Fruit fly (Drosophila melanogaster) whole organism, prepupa: ENCODE data around the gene CG42514.

Experiments
- CG10631 ChIP-seq: fragments of 200-800 bp; sonication (Bioruptor generic); optimal IDR thresholded peaks from 2 replicates; lab custom pipeline; 2016; ENCODE audit warnings: missing biosample characterization, missing genetic modification characterization
- CG11294 ChIP-seq: fragments of 200-800 bp; sonication (Bioruptor generic); IDR thresholded peaks from 2 replicates; pipeline ENCODE4 v1.3.6; 2022; ENCODE audit warnings: missing biosample characterization, missing genetic modification characterization
- CG15336 ChIP-seq: fragments of 200-800 bp; sonication (Bioruptor generic); IDR thresholded peaks from 2 replicates; pipeline ENCODE4 v1.3.6; 2022; ENCODE audit warnings: missing biosample characterization, missing genetic modification characterization
- CG16779 ChIP-seq: fragments of 200-800 bp; sonication (Bioruptor generic); optimal IDR thresholded peaks from 3 replicates; lab custom pipeline; 2017; ENCODE audit warnings: missing biosample characterization, mild to moderate bottlenecking, missing genetic modification characterization
- CG32006 ChIP-seq: fragments of 200-800 bp; sonication (Bioruptor generic); optimal IDR thresholded peaks from 3 replicates; lab custom pipeline; 2017; ENCODE audit warnings: missing biosample characterization, mild to moderate bottlenecking, missing genetic modification characterization
- CG34406 ChIP-seq: fragments of 200-800 bp; sonication (Bioruptor generic); optimal IDR thresholded peaks from 3 replicates; lab custom pipeline; 2016; ENCODE audit warnings: missing biosample characterization, missing genetic modification characterization
- CG3919 ChIP-seq: fragments of 200-800 bp; sonication (Bioruptor generic); optimal IDR thresholded peaks from 3 replicates; lab custom pipeline; 2016; ENCODE audit warnings: missing biosample characterization, missing genetic modification characterization
- CG4318 ChIP-seq: fragments of 200-800 bp; sonication (Bioruptor generic); optimal IDR thresholded peaks from 3 replicates; lab custom pipeline; 2017; ENCODE audit warnings: missing biosample characterization, mild to moderate bottlenecking, missing genetic modification characterization
- CG6163 ChIP-seq: fragments of 200-800 bp; sonication (Bioruptor generic); IDR thresholded peaks from 3 replicates; pipeline ENCODE4 v1.3.6; 2022; ENCODE audit warnings: missing biosample characterization, missing genetic modification characterization
- CG6276 ChIP-seq: fragments of 200-800 bp; sonication (Bioruptor generic); optimal IDR thresholded peaks from 2 replicates; lab custom pipeline; 2017; ENCODE audit warnings: missing biosample characterization, mild to moderate bottlenecking, missing genetic modification characterization
- CG6792 ChIP-seq: fragments of 200-800 bp; sonication (Bioruptor generic); optimal IDR thresholded peaks from 3 replicates; lab custom pipeline; 2016; ENCODE audit warnings: missing biosample characterization, missing genetic modification characterization
- CG7368 ChIP-seq: fragments of 200-800 bp; sonication (Bioruptor generic); optimal IDR thresholded peaks from 3 replicates; lab custom pipeline; 2016; ENCODE audit warnings: missing biosample characterization, missing genetic modification characterization
- CG8119 ChIP-seq: fragments of 200-800 bp; sonication (Bioruptor generic); IDR thresholded peaks from 3 replicates; pipeline ENCODE4 v1.3.6; 2022; ENCODE audit warnings: missing biosample characterization, missing genetic modification characterization
- CG9139 ChIP-seq: fragments of 200-800 bp; sonication (Bioruptor generic); optimal IDR thresholded peaks from 3 replicates; lab custom pipeline; 2017; ENCODE audit warnings: missing biosample characterization, mild to moderate bottlenecking, missing genetic modification characterization
- Eip75B ChIP-seq: fragments of 200-800 bp; sonication (Bioruptor generic); optimal IDR thresholded peaks from 3 replicates; lab custom pipeline; 2016; ENCODE audit warnings: missing biosample characterization, missing genetic modification characterization
- Eip78C ChIP-seq: fragments of 200-800 bp; sonication (Bioruptor generic); peaks from one replicate; lab custom pipeline; 2016; ENCODE audit warnings: missing biosample characterization, missing genetic modification characterization
- Eip93F ChIP-seq: fragments of 200-800 bp; sonication (Bioruptor generic); optimal IDR thresholded peaks from 2 replicates; lab custom pipeline; 2016; ENCODE audit warnings: missing biosample characterization, mild to moderate bottlenecking, missing genetic modification characterization
- Gug ChIP-seq: fragments of 200-800 bp; sonication (Bioruptor generic); IDR thresholded peaks from 2 replicates; pipeline ENCODE4 v1.3.6; 2022; ENCODE audit warnings: missing biosample characterization, missing genetic modification characterization
- Hr4 ChIP-seq: fragments of 200-800 bp; sonication (Bioruptor generic); optimal IDR thresholded peaks from 3 replicates; lab custom pipeline; 2016; ENCODE audit warnings: missing biosample characterization, missing genetic modification characterization
- Lpt ChIP-seq: fragments of 200-800 bp; sonication (Bioruptor generic); optimal IDR thresholded peaks from 3 replicates; lab custom pipeline; 2016; ENCODE audit warnings: missing biosample characterization, missing genetic modification characterization
- OdsH ChIP-seq: fragments of 200-800 bp; sonication (Bioruptor generic); optimal IDR thresholded peaks from 3 replicates; lab custom pipeline; 2016; ENCODE audit warnings: missing biosample characterization, missing genetic modification characterization
- Sox14 ChIP-seq: fragments of 200-800 bp; sonication (Bioruptor generic); optimal IDR thresholded peaks from 3 replicates; lab custom pipeline; 2016; ENCODE audit warnings: missing biosample characterization, missing genetic modification characterization
- achi ChIP-seq: fragments of 200-800 bp; sonication (Bioruptor generic); optimal IDR thresholded peaks from 3 replicates; lab custom pipeline; 2016; ENCODE audit warnings: missing biosample characterization, missing genetic modification characterization
- acj6 ChIP-seq: fragments of 200-800 bp; sonication (Bioruptor generic); optimal IDR thresholded peaks from 3 replicates; lab custom pipeline; 2016; ENCODE audit warnings: missing biosample characterization, missing genetic modification characterization
- dsx ChIP-seq: fragments of 200-800 bp; optimal IDR thresholded peaks from 3 replicates; lab custom pipeline; 2019; ENCODE audit warnings: missing biosample characterization, mild to moderate bottlenecking, missing genetic modification characterization, moderate library complexity; ENCODE audit not compliant: poor library complexity, severe bottlenecking
- eg ChIP-seq: fragments of 200-800 bp; sonication (Bioruptor generic); IDR thresholded peaks from 3 replicates; pipeline ENCODE4 v1.3.6; 2022; ENCODE audit warnings: missing biosample characterization, missing genetic modification characterization
- fd85E ChIP-seq: fragments of 200-800 bp; sonication (Bioruptor generic); optimal IDR thresholded peaks from 3 replicates; lab custom pipeline; 2016; ENCODE audit warnings: missing biosample characterization, missing genetic modification characterization
- net ChIP-seq: fragments of 200-800 bp; sonication (Bioruptor generic); optimal IDR thresholded peaks from 3 replicates; lab custom pipeline; 2016; ENCODE audit warnings: missing biosample characterization, missing genetic modification characterization
- pdm3 ChIP-seq: fragments of 200-800 bp; sonication (Bioruptor generic); optimal IDR thresholded peaks from 3 replicates; lab custom pipeline; 2016; ENCODE audit warnings: missing biosample characterization, missing genetic modification characterization
- salr ChIP-seq, 2 experiments: fragments of 200-800 bp; sonication (Bioruptor generic); optimal IDR thresholded peaks; 3 replicates each; lab custom pipeline; 2016 to 2018; ENCODE audit warnings: missing biosample characterization in 2 of 2, missing genetic modification characterization in 2 of 2, mild to moderate bottlenecking in 1 of 2
- ss ChIP-seq, 2 experiments: fragments of 200-800 bp; sonication (Bioruptor generic); optimal IDR thresholded peaks; 2 replicates in 1 of 2; 3 replicates in 1 of 2; lab custom pipeline; 2017 to 2018; ENCODE audit warnings: mild to moderate bottlenecking in 2 of 2, missing biosample characterization in 2 of 2, missing genetic modification characterization in 2 of 2, moderate library complexity in 1 of 2
- svp ChIP-seq: fragments of 200-800 bp; sonication (Bioruptor generic); peaks from one replicate; lab custom pipeline; 2016; ENCODE audit warnings: missing biosample characterization, missing genetic modification characterization
- topi ChIP-seq: fragments of 200-800 bp; sonication (Bioruptor generic); optimal IDR thresholded peaks from 3 replicates; lab custom pipeline; 2016; ENCODE audit warnings: missing biosample characterization, missing genetic modification characterization

CG42514 gene

dm6 chr3L:16451887-16452751, 43.9 kb downstream of the CG42514 start, which contains the start of gene dsx-c73A:
TSS of gene dsx-c73A (minus strand) at chr3L:16451958.
- TF ChIP-seq net = peak; percentile 40
- peak; percentile 39; the same call in 1 of the 2 replicates for TF ChIP-seq Gug (GFP tag; lab: Robert Waterston, UW)
- TF ChIP-seq Eip93F (GFP tag; lab: Kevin White, UChicago) = no peak
- no peak for TF ChIP-seq CG9139
- peak; percentile 51; the same call in 2 of the 3 replicates for TF ChIP-seq CG8119 (GFP tag; lab: Robert Waterston, UW)
- TF ChIP-seq CG7368 (GFP tag; lab: Kevin White, UChicago) = no peak
- TF ChIP-seq ss (GFP tag; optimal IDR thresholded peaks at IDR 0.05; lab: Kevin White, UChicago) = no peak
- peak; percentile 32 for TF ChIP-seq acj6
- TF ChIP-seq Eip75B (GFP tag; lab: Kevin White, UChicago) = no peak
- peak; percentile 79 for TF ChIP-seq CG15336 (GFP tag; lab: Robert Waterston, UW)
- TF ChIP-seq CG3919 (GFP tag; lab: Kevin White, UChicago) = peak; percentile 55
- peak; percentile 37 for TF ChIP-seq OdsH (GFP tag; lab: Kevin White, UChicago)
- peak; percentile 76 for TF ChIP-seq CG32006
- peak; percentile 68 for TF ChIP-seq eg
- peak; percentile 39 for TF ChIP-seq Lpt (GFP tag; lab: Kevin White, UChicago)
- peak; percentile 18; the same call in 1 of the 2 replicates for TF ChIP-seq CG11294
- peak; percentile 63; the same call in 2 of the 3 replicates for TF ChIP-seq CG6163 (GFP tag; lab: Robert Waterston, UW)
- TF ChIP-seq CG10631 (GFP tag; lab: Kevin White, UChicago) = peak; percentile 33
- peak; percentile 60 for TF ChIP-seq Hr4 (GFP tag; lab: Kevin White, UChicago)
- peak; percentile 83 for TF ChIP-seq Eip78C (GFP tag; lab: Kevin White, UChicago)
- TF ChIP-seq CG6792 (GFP tag; lab: Kevin White, UChicago) = no peak
- no peak for TF ChIP-seq dsx (GFP tag; lab: Kevin White, UChicago)
- TF ChIP-seq CG6276 (GFP tag; lab: Kevin White, UChicago) = peak; percentile 48
- TF ChIP-seq fd85E (GFP tag; lab: Kevin White, UChicago) = no peak
- peak; percentile 48 for TF ChIP-seq Sox14 (GFP tag; lab: Kevin White, UChicago)
- peak; percentile 37 for TF ChIP-seq CG4318 (GFP tag; lab: Kevin White, UChicago)
- peak; percentile 8 for TF ChIP-seq pdm3 (GFP tag; lab: Kevin White, UChicago)
- peak in 1 of 2 experiments; percentile 66 for TF ChIP-seq salr (GFP tag; optimal IDR thresholded peaks at IDR 0.05; lab: Kevin White, UChicago)
- TF ChIP-seq CG34406 = no peak
- peak; percentile 50 for TF ChIP-seq achi (GFP tag; lab: Kevin White, UChicago)

dm6 chr3L:16442628-16443027, 53.4 kb downstream of the CG42514 start:
- TF ChIP-seq CG16779 (tag; lab: Kevin White, UChicago) = no peak
- TF ChIP-seq topi (GFP tag; lab: Kevin White, UChicago) = no peak
- no peak for TF ChIP-seq CG9139
- TF ChIP-seq CG8119 (GFP tag; lab: Robert Waterston, UW) = peak; percentile 23; the same call in 1 of the 3 replicates
- no peak for TF ChIP-seq svp
- peak; percentile 54 for TF ChIP-seq CG32006
- peak; percentile 27 for TF ChIP-seq Hr4 (GFP tag; lab: Kevin White, UChicago)
- 0 out of 2 replicates have a peak, but pooled peaks have one; percentile 21 for TF ChIP-seq CG15336 (GFP tag; lab: Robert Waterston, UW)
- TF ChIP-seq Eip78C (GFP tag; lab: Kevin White, UChicago) = no peak
